Fruit fly (Drosophila melanogaster) whole organism, embryonic: ENCODE measurements around the gene CG15536.

Experiments used
- Asciz ChIP-seq: fragments of 200-800 bp; sonication (Bioruptor generic); optimal IDR thresholded peaks from 2 replicates; lab custom pipeline; 2017; ENCODE audit warnings: missing biosample characterization, mild to moderate bottlenecking, missing genetic modification characterization, missing genetic modification reagents
- Bgb ChIP-seq: fragments of 200-800 bp; sonication (Bioruptor generic); IDR thresholded peaks from 2 replicates; pipeline ENCODE4 v1.3.6; 2022; ENCODE audit warnings: missing biosample characterization, missing genetic modification characterization; ENCODE audit not compliant: partially characterized antibody
- CG10462 ChIP-seq: fragments of 200-800 bp; sonication (Bioruptor generic); optimal IDR thresholded peaks from 2 replicates; lab custom pipeline; 2016; ENCODE audit warnings: missing biosample characterization, missing genetic modification characterization
- CG11093 ChIP-seq: fragments of 200-800 bp; sonication (Bioruptor generic); IDR thresholded peaks from 3 replicates; pipeline ENCODE4 v1.3.6; 2022; ENCODE audit warnings: missing biosample characterization, missing genetic modification characterization
- CG11695 ChIP-seq: fragments of 200-800 bp; sonication (Bioruptor generic); IDR thresholded peaks from 3 replicates; pipeline ENCODE4 v1.3.6; 2022; ENCODE audit warnings: missing biosample characterization, missing genetic modification characterization
- CG13296 ChIP-seq: fragments of 200-800 bp; sonication (Bioruptor generic); optimal IDR thresholded peaks from 3 replicates; lab custom pipeline; 2018; ENCODE audit warnings: missing biosample characterization, mild to moderate bottlenecking, missing genetic modification characterization
- CG14667 ChIP-seq: fragments of 200-800 bp; sonication (Bioruptor generic); IDR thresholded peaks from 2 replicates; pipeline ENCODE4 v1.3.6; 2022; ENCODE audit warnings: missing biosample characterization, missing genetic modification characterization
- CG14965 ChIP-seq: fragments of 200-800 bp; sonication (Bioruptor generic); optimal IDR thresholded peaks from 2 replicates; lab custom pipeline; 2016; ENCODE audit warnings: missing biosample characterization, missing genetic modification characterization, borderline replicate concordance
- CG1603 ChIP-seq: fragments of 200-800 bp; sonication (Bioruptor generic); optimal IDR thresholded peaks from 2 replicates; lab custom pipeline; 2019; ENCODE audit warnings: missing biosample characterization, mild to moderate bottlenecking, missing genetic modification characterization, moderate library complexity
- CG17328 ChIP-seq: fragments of 200-800 bp; sonication (Bioruptor generic); IDR thresholded peaks from 2 replicates; pipeline ENCODE4 v1.3.6; 2022; ENCODE audit warnings: missing biosample characterization, missing genetic modification characterization
- CG2116 ChIP-seq: fragments of 200-800 bp; sonication (Bioruptor generic); optimal IDR thresholded peaks from 3 replicates; lab custom pipeline; 2018; ENCODE audit warnings: missing biosample characterization, mild to moderate bottlenecking, missing genetic modification characterization
- CG31388 ChIP-seq: fragments of 200-800 bp; sonication (Bioruptor generic); optimal IDR thresholded peaks from 2 replicates; lab custom pipeline; 2016; ENCODE audit warnings: missing biosample characterization, missing genetic modification characterization
- CG42726 ChIP-seq: fragments of 200-800 bp; sonication (Bioruptor generic); IDR thresholded peaks from 2 replicates; pipeline ENCODE4 v1.3.6; 2022; ENCODE audit warnings: missing biosample characterization, missing genetic modification characterization; ENCODE audit not compliant: partially characterized antibody
- CG4282 ChIP-seq: fragments of 200-800 bp; sonication (Bioruptor generic); optimal IDR thresholded peaks from 2 replicates; lab custom pipeline; 2016; ENCODE audit warnings: missing biosample characterization, missing genetic modification characterization
- CG4730 ChIP-seq: fragments of 200-800 bp; sonication (Bioruptor generic); IDR thresholded peaks from 2 replicates; pipeline ENCODE4 v1.3.6; 2022; ENCODE audit warnings: missing biosample characterization, missing genetic modification characterization
- D19B ChIP-seq: fragments of 200-800 bp; sonication (Bioruptor generic); optimal IDR thresholded peaks from 2 replicates; lab custom pipeline; 2017; ENCODE audit warnings: missing biosample characterization, mild to moderate bottlenecking, missing genetic modification characterization
- Dll ChIP-seq: fragments of 200-800 bp; sonication (Bioruptor generic); IDR thresholded peaks from 4 replicates; pipeline ENCODE4 v1.3.6; 2022; ENCODE audit warnings: missing biosample characterization, missing genetic modification characterization; ENCODE audit not compliant: partially characterized antibody
- HLH4C ChIP-seq: fragments of 200-800 bp; sonication (Bioruptor generic); IDR thresholded peaks from 3 replicates; pipeline ENCODE4 v1.3.6; 2022; ENCODE audit warnings: missing biosample characterization, missing genetic modification characterization; ENCODE audit not compliant: partially characterized antibody
- Hey ChIP-seq: fragments of 200-800 bp; sonication (Bioruptor generic); optimal IDR thresholded peaks from 3 replicates; lab custom pipeline; 2018; ENCODE audit warnings: missing biosample characterization, mild to moderate bottlenecking, missing genetic modification characterization
- Kr ChIP-seq: fragments of 200-800 bp; sonication (Bioruptor generic); optimal IDR thresholded peaks from 2 replicates; lab custom pipeline; 2017; ENCODE audit warnings: missing biosample characterization, mild to moderate bottlenecking, missing genetic modification characterization
- MBD-R2 ChIP-seq: fragments of 200-800 bp; sonication (Bioruptor generic); IDR thresholded peaks from 2 replicates; pipeline ENCODE4 v1.3.6; 2022; ENCODE audit warnings: missing biosample characterization, missing genetic modification characterization
- NK7.1 ChIP-seq: fragments of 200-800 bp; sonication (Bioruptor generic); optimal IDR thresholded peaks from 3 replicates; lab custom pipeline; 2016; ENCODE audit warnings: missing biosample characterization, missing genetic modification characterization
- Pdp1 ChIP-seq, 2 experiments: fragments of 200-800 bp; sonication (Bioruptor generic); optimal IDR thresholded peaks; 3 replicates each; lab custom pipeline; 2016; ENCODE audit warnings: missing biosample characterization in 2 of 2, missing genetic modification characterization in 2 of 2, mild to moderate bottlenecking in 1 of 2, moderate library complexity in 1 of 2
- Rx ChIP-seq: fragments of 200-800 bp; sonication (Bioruptor generic); IDR thresholded peaks from 2 replicates; pipeline ENCODE4 v1.3.6; 2022; ENCODE audit warnings: missing biosample characterization, missing genetic modification characterization
- Tbp ChIP-seq: fragments of >200 bp; optimal IDR thresholded peaks from 2 replicates; lab custom pipeline; 2018; ENCODE audit warnings: missing biosample characterization, missing genetic modification characterization
- ac ChIP-seq: fragments of 200-800 bp; sonication (Bioruptor generic); optimal IDR thresholded peaks from 3 replicates; lab custom pipeline; 2017; ENCODE audit warnings: missing biosample characterization, mild to moderate bottlenecking, missing genetic modification characterization
- amos ChIP-seq: fragments of 200-800 bp; sonication (Bioruptor generic); IDR thresholded peaks from 2 replicates; pipeline ENCODE4 v1.3.6; 2022; ENCODE audit warnings: missing biosample characterization, missing genetic modification characterization; ENCODE audit not compliant: partially characterized antibody
- ci ChIP-seq: fragments of 200-800 bp; sonication (Bioruptor generic); IDR thresholded peaks from 3 replicates; pipeline ENCODE4 v1.3.6; 2022; ENCODE audit warnings: missing biosample characterization, missing genetic modification characterization
- dmrt11E ChIP-seq: fragments of 200-800 bp; sonication (Bioruptor generic); optimal IDR thresholded peaks from 3 replicates; lab custom pipeline; 2018; ENCODE audit warnings: missing biosample characterization, mild to moderate bottlenecking, missing genetic modification characterization, moderate library complexity
- dysf ChIP-seq: fragments of 200-800 bp; sonication (Bioruptor generic); IDR thresholded peaks from 3 replicates; pipeline ENCODE4 v1.3.6; 2022; ENCODE audit warnings: missing biosample characterization, missing genetic modification characterization
- exex ChIP-seq: fragments of 200-800 bp; sonication (Bioruptor generic); optimal IDR thresholded peaks from 4 replicates; lab custom pipeline; 2018; ENCODE audit warnings: missing biosample characterization, mild to moderate bottlenecking, missing genetic modification characterization, moderate library complexity
- hkb ChIP-seq, 2 experiments: fragments of 200-800 bp in 1 of 2; fragments of >200 bp in 1 of 2; sonication (Bioruptor generic) in 1 of 2; IDR thresholded peaks in 1 of 2; optimal IDR thresholded peaks in 1 of 2; 2 replicates each; pipeline versions ENCODE4 v1.3.6 to Lab custom; 2017 to 2022; ENCODE audit warnings: missing biosample characterization in 1 of 2, missing genetic modification characterization in 1 of 2
- ind ChIP-seq: fragments of 200-800 bp; sonication (Bioruptor generic); optimal IDR thresholded peaks from 3 replicates; lab custom pipeline; 2016; ENCODE audit warnings: missing biosample characterization, missing genetic modification characterization
- inv ChIP-seq: fragments of 200-800 bp; sonication (Bioruptor generic); IDR thresholded peaks from 2 replicates; pipeline ENCODE4 v1.3.6; 2022; ENCODE audit warnings: missing biosample characterization, missing genetic modification characterization; ENCODE audit not compliant: partially characterized antibody
- kni ChIP-seq: fragments of 200-800 bp; sonication (Bioruptor generic); optimal IDR thresholded peaks from 3 replicates; lab custom pipeline; 2017; ENCODE audit warnings: mild to moderate bottlenecking, missing biosample characterization, missing genetic modification reagents, missing genetic modification characterization
- mirr ChIP-seq: fragments of 200-800 bp; sonication (Bioruptor generic); optimal IDR thresholded peaks from 3 replicates; lab custom pipeline; 2018; ENCODE audit warnings: missing biosample characterization, mild to moderate bottlenecking, missing genetic modification characterization
- ranshi ChIP-seq: fragments of 200-800 bp; sonication (Bioruptor generic); IDR thresholded peaks from 2 replicates; pipeline ENCODE4 v1.3.6; 2022; ENCODE audit warnings: missing biosample characterization, missing genetic modification characterization
- repo ChIP-seq: fragments of 200-800 bp; sonication (Bioruptor generic); optimal IDR thresholded peaks from 2 replicates; lab custom pipeline; 2016; ENCODE audit warnings: missing biosample characterization, missing genetic modification characterization
- sens-2 ChIP-seq: fragments of 200-800 bp; sonication (Bioruptor generic); IDR thresholded peaks from 2 replicates; pipeline ENCODE4 v1.3.6; 2022; ENCODE audit warnings: missing biosample characterization, missing genetic modification characterization
- sna ChIP-seq: fragments of 200-800 bp; sonication (Bioruptor generic); IDR thresholded peaks from 2 replicates; pipeline ENCODE4 v1.3.6; 2022; ENCODE audit warnings: missing biosample characterization, missing genetic modification characterization; ENCODE audit not compliant: partially characterized antibody
- stc ChIP-seq: fragments of 200-800 bp; sonication (Bioruptor generic); IDR thresholded peaks from 2 replicates; pipeline ENCODE4 v1.3.6; 2022; ENCODE audit warnings: missing biosample characterization, missing genetic modification characterization
- trem ChIP-seq: fragments of 200-800 bp; optimal IDR thresholded peaks from 3 replicates; lab custom pipeline; 2019; ENCODE audit warnings: missing biosample characterization, mild to moderate bottlenecking, missing genetic modification characterization, moderate library complexity
- ttk ChIP-seq: fragments of 200-800 bp; sonication (Bioruptor generic); IDR thresholded peaks from 2 replicates; pipeline ENCODE4 v2.1.2; 2022; ENCODE audit warnings: missing biosample characterization, missing genetic modification characterization
- vvl ChIP-seq: fragments of 200-800 bp; sonication (Bioruptor generic); IDR thresholded peaks from 2 replicates; pipeline ENCODE4 v1.3.6; 2022; ENCODE audit warnings: missing biosample characterization, missing genetic modification characterization
- z ChIP-seq: fragments of 200-800 bp; sonication (Bioruptor generic); IDR thresholded peaks from 3 replicates; pipeline ENCODE4 v1.3.6; 2022; ENCODE audit warnings: missing biosample characterization, missing genetic modification characterization
- zen ChIP-seq: fragments of 200-800 bp; sonication (Bioruptor generic); optimal IDR thresholded peaks from 3 replicates; lab custom pipeline; 2018; ENCODE audit warnings: missing biosample characterization, mild to moderate bottlenecking, missing genetic modification characterization, moderate library complexity

CG15536 gene

dm6 chr3R:30453236-30453635 is 28.3 kb upstream of the CG15536 start:
- TF ChIP-seq Dll (GFP tag; lab: Robert Waterston, UW) (no peak), mirr (peak; percentile 55), exex (tag; lab: Kevin White, UChicago) (peak; percentile 74), CG14667 (no peak), ci (GFP tag; lab: Robert Waterston, UW) (no peak), dmrt11E (tag; lab: Kevin White, UChicago) (no peak), Pdp1 (GFP tag; optimal IDR thresholded peaks at IDR 0.05; lab: Kevin White, UChicago) (peak in 1 of 2 experiments; percentile 60), CG10462 (no peak)
- TF ChIP-seq, all 482 proteins: peak for 3

dm6 chr3R:30450690-30451343 is 25.9 kb upstream of the CG15536 start:
- TF ChIP-seq CG11093 (no peak), CG11695 (GFP tag; lab: Robert Waterston, UW) (0 out of 3 replicates have a peak, but pooled peaks have one; percentile 4), Pdp1 (GFP tag; optimal IDR thresholded peaks at IDR 0.05; lab: Kevin White, UChicago) (peak in 1 of 2 experiments; percentile 1), HLH4C (GFP tag; lab: Robert Waterston, UW) (peak; percentile 51; the same call in 2 of the 3 replicates), D19B (GFP tag; lab: Kevin White, UChicago) (peak; percentile 54), ind (GFP tag; lab: Kevin White, UChicago) (no peak), Bgb (GFP tag; lab: Robert Waterston, UW) (peak; percentile 50; the same call in 1 of the 2 replicates), Hey (tag; lab: Kevin White, UChicago) (no peak), ac (no peak), Rx (0 out of 2 replicates have a peak, but pooled peaks have one; percentile 6), NK7.1 (no peak), CG31388 (GFP tag; lab: Kevin White, UChicago) (no peak), Asciz (GFP tag; lab: Kevin White, UChicago) (no peak), Tbp (GFP tag; lab: Kevin White, UChicago) (no peak), sna (no peak), CG1603 (tag; lab: Kevin White, UChicago) (no peak)

- TF ChIP-seq amos (no peak; the same call in 1 of the 2 replicates), kni (GFP tag; lab: Kevin White, UChicago) (peak; percentile 59), CG13296 (GFP tag; lab: Kevin White, UChicago) (peak; percentile 79), Kr (no peak), zen (tag; lab: Kevin White, UChicago) (no peak), stc (GFP tag; lab: Robert Waterston, UW) (peak; percentile 72), CG4282 (peak; percentile 5), mirr (peak; percentile 73), z (peak; percentile 81), MBD-R2 (peak; percentile 67; the same call in 1 of the 2 replicates), ac (peak; percentile 57), dysf (GFP tag; lab: Robert Waterston, UW) (peak; percentile 45; the same call in 1 of the 3 replicates), ttk (GFP tag; lab: Robert Waterston, UW) (peak; percentile 14; the same call in 1 of the 2 replicates), sens-2 (GFP tag; lab: Robert Waterston, UW) (no peak), CG14965 (GFP tag; lab: Kevin White, UChicago) (peak; percentile 72), CG2116 (GFP tag; lab: Kevin White, UChicago) (peak; percentile 55), CG42726 (no peak), CG4730 (GFP tag; lab: Robert Waterston, UW) (no peak; the same call in 1 of the 2 replicates), repo (peak; percentile 85), inv (GFP tag; lab: Robert Waterston, UW) (no peak), CG17328 (GFP tag; lab: Robert Waterston, UW) (peak; percentile 70), trem (tag; lab: Kevin White, UChicago) (no peak), hkb (optimal IDR thresholded peaks at IDR 0.05; lab: Kevin White, UChicago) (no peak), hkb (GFP tag; IDR thresholded peaks at IDR 0.05; lab: Robert Waterston, UW) (peak; percentile 93), vvl (GFP tag; lab: Robert Waterston, UW) (peak; percentile 86), ranshi (GFP tag; lab: Robert Waterston, UW) (peak; percentile 79; the same call in 1 of the 2 replicates)
Observed at dm6 chr3R:30450224-30450623, 25.3 kb upstream of the CG15536 start.
